Fruit fly (Drosophila melanogaster): ENCODE measurements around the gene p23.
A peak's percentile ranks its signal among the peaks of the same experiment; 100 is the strongest.
"Not testable (repeated sequence)": the region's sequence is repeated elsewhere in the genome, so short reads cannot be mapped to it uniquely, and the experiment has no call there.

Gene p23

dm6 chr3R:9674196-9674693, 3.5 kb upstream of the p23 start, which contains the start of gene Dhc1:
Gene Dhc1 (minus strand): TSS chr3R:9674643.
- no peak for TF ChIP-seq CG17801 (GFP tag; optimal IDR thresholded peaks at IDR 0.05; ENCODE audit: partially characterized antibody)

- no peak for TF ChIP-seq CG17801 (GFP tag; optimal IDR thresholded peaks at IDR 0.05; ENCODE audit: partially characterized antibody)
Measured at dm6 chr3R:9674968-9675573, 2.7 kb upstream of the p23 start, which contains the start of gene Nepl12. Gene Nepl12 (plus strand): TSS chr3R:9675523.

dm6 chr3R:9679746-9680145, 2.0 kb downstream of the p23 start, which contains the start of gene nmdyn-D7:
Gene nmdyn-D7 (plus strand): TSS chr3R:9679939.
- TF ChIP-seq CG17801 (GFP tag; optimal IDR thresholded peaks at IDR 0.05; ENCODE audit: partially characterized antibody): no peak

- no peak for TF ChIP-seq CG17801 (GFP tag; optimal IDR thresholded peaks at IDR 0.05; ENCODE audit: partially characterized antibody)
Measured at dm6 chr3R:9683064-9683682, 5.4 kb downstream of the p23 start.

- TF ChIP-seq CG17801 (GFP tag; optimal IDR thresholded peaks at IDR 0.05; ENCODE audit: partially characterized antibody): no peak
Measured at dm6 chr3R:9684125-9684524, 6.4 kb downstream of the p23 start, which contains the start of gene CG9444. Gene CG9444 (minus strand): TSS chr3R:9684264.

- TF ChIP-seq CG17801 (GFP tag; optimal IDR thresholded peaks at IDR 0.05; ENCODE audit: partially characterized antibody): not testable (repeated sequence)
Measured at dm6 chr3R:9685376-9685775, 7.6 kb downstream of the p23 start, which contains the start of the genes eca and CG18542. Gene eca (minus strand): TSS chr3R:9685476. Gene CG18542 (plus strand): TSS chr3R:9685760.

dm6 chr3R:9692675-9693129, 15.0 kb downstream of the p23 start, which contains the start of the genes Unc-115b, p24-2 and CG32939:
Gene Unc-115b (minus strand): TSS chr3R:9692775.
Gene p24-2 (minus strand): TSS chr3R:9692794.
Gene CG32939 (plus strand): TSS chr3R:9693079.
- not testable (repeated sequence) for TF ChIP-seq CG17801 (GFP tag; optimal IDR thresholded peaks at IDR 0.05; ENCODE audit: partially characterized antibody)

- no peak for TF ChIP-seq CG17801 (GFP tag; optimal IDR thresholded peaks at IDR 0.05; ENCODE audit: partially characterized antibody)
Measured at dm6 chr3R:9694999-9695398, 17.3 kb downstream of the p23 start.

dm6 chr3R:9700513-9700912, 22.8 kb downstream of the p23 start:
- TF ChIP-seq CG17801 (GFP tag; optimal IDR thresholded peaks at IDR 0.05; ENCODE audit: partially characterized antibody): no peak

- TF ChIP-seq CG17801 (GFP tag; optimal IDR thresholded peaks at IDR 0.05; ENCODE audit: partially characterized antibody): no peak
Measured at dm6 chr3R:9701148-9701703, 23.5 kb downstream of the p23 start.

dm6 chr3R:9701897-9702296, 24.2 kb downstream of the p23 start:
- TF ChIP-seq CG17801 (GFP tag; optimal IDR thresholded peaks at IDR 0.05; ENCODE audit: partially characterized antibody): no peak

- peak; percentile 72 for TF ChIP-seq CG17801 (GFP tag; optimal IDR thresholded peaks at IDR 0.05; ENCODE audit: partially characterized antibody)
Measured at dm6 chr3R:9702567-9702966, 24.8 kb downstream of the p23 start.

- TF ChIP-seq CG17801 (GFP tag; optimal IDR thresholded peaks at IDR 0.05; ENCODE audit: partially characterized antibody): no peak
Measured at dm6 chr3R:9703273-9703672, 25.5 kb downstream of the p23 start.

- no peak for TF ChIP-seq CG17801 (GFP tag; optimal IDR thresholded peaks at IDR 0.05; ENCODE audit: partially characterized antibody)
Measured at dm6 chr3R:9704183-9705007, 26.7 kb downstream of the p23 start.
